Worm (Caenorhabditis elegans): ENCODE results near the gene C25A8.5.

DNA sequence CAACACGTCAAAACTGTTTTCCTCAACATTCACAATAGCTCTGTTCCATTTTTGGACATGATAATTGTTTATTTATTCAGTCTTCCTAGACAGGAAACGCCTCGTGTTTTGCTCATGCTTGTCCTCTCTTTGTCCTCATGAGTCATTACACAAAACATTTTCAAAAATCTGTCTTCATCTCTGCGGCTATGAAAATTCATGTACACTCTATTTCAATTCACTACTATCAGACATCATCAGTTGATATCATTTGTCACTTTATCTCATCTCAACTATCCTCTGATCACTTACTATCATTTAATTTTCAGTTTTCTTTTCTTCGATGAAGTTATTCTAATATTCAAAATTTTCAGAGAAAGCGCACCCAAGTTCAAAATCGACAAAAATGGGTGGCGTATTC lies 24.6 kb downstream of the C25A8.5 start, which contains the start of gene adah-1:
- TF ChIP-seq nhr-77 (tag; optimal IDR thresholded peaks at IDR 0.05): no peak
- TF ChIP-seq unc-39 (tag; optimal IDR thresholded peaks at IDR 0.05): no peak
- no peak for TF ChIP-seq nhr-10 (tag; optimal IDR thresholded peaks at IDR 0.05)
- TF ChIP-seq aly-2 (tag; optimal IDR thresholded peaks at IDR 0.05): no peak
- TF ChIP-seq mab-5 (tag; optimal IDR thresholded peaks at IDR 0.05): no peak
- no peak for TF ChIP-seq snpc-4 (tag; optimal IDR thresholded peaks at IDR 0.05)
- TF ChIP-seq unc-62 (GFP tag; optimal IDR thresholded peaks at IDR 0.05): no peak
- no peak for TF ChIP-seq lin-39 (tag; optimal IDR thresholded peaks at IDR 0.05)
- TF ChIP-seq Y55F3AM.14 (GFP tag; optimal IDR thresholded peaks at IDR 0.05): no peak
- TF ChIP-seq unc-55 (GFP tag; optimal IDR thresholded peaks at IDR 0.05): no peak
- peak; percentile 37 for TF ChIP-seq fos-1 (tag; optimal IDR thresholded peaks at IDR 0.05)

Measured in whole organism, L2 larva.